Fruit fly (Drosophila melanogaster): ENCODE measurements around the gene esc.

esc gene

DNA sequence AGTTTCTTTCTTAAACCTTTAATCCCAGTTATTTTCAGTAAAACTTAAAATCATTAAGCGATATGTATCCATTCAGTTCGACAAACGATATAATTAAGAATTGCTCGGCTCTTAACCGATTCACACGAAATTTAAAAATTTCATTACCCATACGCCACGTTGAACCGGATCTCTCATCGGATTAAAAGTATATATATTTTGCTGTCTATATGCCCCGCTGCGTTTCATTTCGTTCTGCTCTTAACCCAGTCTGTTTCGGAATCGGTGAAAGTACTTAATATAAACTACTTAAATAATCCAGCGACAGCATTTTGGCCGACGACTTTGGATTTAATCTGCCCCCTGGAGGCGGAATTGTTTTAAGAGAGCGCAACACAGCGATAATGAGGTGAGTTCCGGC lies 23.9 kb upstream of the esc start, which contains the start of gene CG42751:
CG42751 (plus strand) TSS at position 301 of the 400 bp plus-strand sequence.
- TF ChIP-seq bab1 (GFP tag; optimal IDR thresholded peaks at IDR 0.05), result no peak
- TF ChIP-seq CG5204 (GFP tag; optimal IDR thresholded peaks at IDR 0.05), result no peak
- TF ChIP-seq CG12768 (GFP tag; optimal IDR thresholded peaks at IDR 0.05), result no peak
- TF ChIP-seq cic (GFP tag; optimal IDR thresholded peaks at IDR 0.05), result no peak
- TF ChIP-seq CG7045 (GFP tag; optimal IDR thresholded peaks at IDR 0.05), result no peak
- no peak for TF ChIP-seq Clk (GFP tag; optimal IDR thresholded peaks at IDR 0.05)
- TF ChIP-seq ovo (GFP tag; optimal IDR thresholded peaks at IDR 0.05), result no peak
- no peak for TF ChIP-seq CG11617 (GFP tag; optimal IDR thresholded peaks at IDR 0.05)
- TF ChIP-seq Hr96 (GFP tag; optimal IDR thresholded peaks at IDR 0.05), result no peak
- TF ChIP-seq CG33017 (tag; optimal IDR thresholded peaks at IDR 0.05), result no peak
- no peak for TF ChIP-seq cnc (optimal IDR thresholded peaks at IDR 0.05)
- TF ChIP-seq toe (GFP tag; optimal IDR thresholded peaks at IDR 0.05), result no peak
- no peak for TF ChIP-seq kay (GFP tag; ENCODE audit: borderline replicate concordance)
- TF ChIP-seq Crg-1 (GFP tag; optimal IDR thresholded peaks at IDR 0.05), result no peak
- no peak for TF ChIP-seq tj (GFP tag; optimal IDR thresholded peaks at IDR 0.05)

dm6 chr2L:11849658-11850057 lies 20.5 kb upstream of the esc start, which contains the start of gene Mal-B2:
Mal-B2 (plus strand) TSS chr2L:11849958.
- TF ChIP-seq Mnt (GFP tag; optimal IDR thresholded peaks at IDR 0.05) (no peak), toe (GFP tag; optimal IDR thresholded peaks at IDR 0.05) (no peak), ovo (GFP tag; optimal IDR thresholded peaks at IDR 0.05) (no peak), Hr96 (GFP tag; optimal IDR thresholded peaks at IDR 0.05) (no peak), CG11617 (GFP tag; optimal IDR thresholded peaks at IDR 0.05) (no peak), bab1 (GFP tag; optimal IDR thresholded peaks at IDR 0.05) (no peak), cnc (optimal IDR thresholded peaks at IDR 0.05) (no peak), cic (GFP tag; optimal IDR thresholded peaks at IDR 0.05) (no peak), CG7045 (GFP tag; optimal IDR thresholded peaks at IDR 0.05) (no peak), kay (GFP tag; ENCODE audit: borderline replicate concordance) (no peak), CG12768 (GFP tag; optimal IDR thresholded peaks at IDR 0.05) (no peak), CG33017 (tag; optimal IDR thresholded peaks at IDR 0.05) (peak; percentile 23), Crg-1 (GFP tag; optimal IDR thresholded peaks at IDR 0.05) (no peak), Clk (GFP tag; optimal IDR thresholded peaks at IDR 0.05) (no peak), CG5204 (GFP tag; optimal IDR thresholded peaks at IDR 0.05) (no peak), CG7101 (tag; optimal IDR thresholded peaks at IDR 0.05) (peak; percentile 25), tj (GFP tag; optimal IDR thresholded peaks at IDR 0.05) (no peak), CG1620 (GFP tag; optimal IDR thresholded peaks at IDR 0.05) (no peak), pad (GFP tag; optimal IDR thresholded peaks at IDR 0.05) (no peak), CG14711 (tag; optimal IDR thresholded peaks at IDR 0.05) (peak; percentile 56)

DNA sequence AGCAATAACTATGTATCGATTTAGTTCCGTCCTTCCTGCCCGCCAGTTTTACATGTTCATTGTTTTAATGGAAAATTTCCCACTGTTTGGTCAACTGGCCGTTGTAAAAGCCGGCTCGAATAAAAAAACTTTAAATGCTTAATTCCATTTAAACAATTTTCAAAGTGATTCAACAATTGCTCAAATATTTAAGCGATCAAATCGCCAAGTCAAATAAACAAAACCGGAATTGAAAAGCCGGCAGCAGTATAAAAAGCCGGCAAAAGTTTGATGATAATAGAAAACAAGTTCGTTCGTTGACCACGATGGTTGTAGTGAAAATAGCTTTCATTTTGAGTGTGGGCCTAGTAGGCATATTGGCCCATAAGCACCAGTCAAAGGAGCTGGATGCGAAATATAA lies 17.7 kb upstream of the esc start, which contains the start of gene Mal-B1:
Mal-B1 (plus strand) TSS at position 301 of the 400 bp plus-strand sequence.
- TF ChIP-seq CG12768 (GFP tag; optimal IDR thresholded peaks at IDR 0.05) (no peak), CG5204 (GFP tag; optimal IDR thresholded peaks at IDR 0.05) (no peak), CG11617 (GFP tag; optimal IDR thresholded peaks at IDR 0.05) (no peak), CG1620 (GFP tag; optimal IDR thresholded peaks at IDR 0.05) (no peak), pad (GFP tag; optimal IDR thresholded peaks at IDR 0.05) (no peak), Mnt (GFP tag; optimal IDR thresholded peaks at IDR 0.05) (no peak), CG7045 (GFP tag; optimal IDR thresholded peaks at IDR 0.05) (no peak), CG7101 (tag; optimal IDR thresholded peaks at IDR 0.05) (no peak), Clk (GFP tag; optimal IDR thresholded peaks at IDR 0.05) (no peak), toe (GFP tag; optimal IDR thresholded peaks at IDR 0.05) (no peak), kay (GFP tag; ENCODE audit: borderline replicate concordance) (no peak)

DNA sequence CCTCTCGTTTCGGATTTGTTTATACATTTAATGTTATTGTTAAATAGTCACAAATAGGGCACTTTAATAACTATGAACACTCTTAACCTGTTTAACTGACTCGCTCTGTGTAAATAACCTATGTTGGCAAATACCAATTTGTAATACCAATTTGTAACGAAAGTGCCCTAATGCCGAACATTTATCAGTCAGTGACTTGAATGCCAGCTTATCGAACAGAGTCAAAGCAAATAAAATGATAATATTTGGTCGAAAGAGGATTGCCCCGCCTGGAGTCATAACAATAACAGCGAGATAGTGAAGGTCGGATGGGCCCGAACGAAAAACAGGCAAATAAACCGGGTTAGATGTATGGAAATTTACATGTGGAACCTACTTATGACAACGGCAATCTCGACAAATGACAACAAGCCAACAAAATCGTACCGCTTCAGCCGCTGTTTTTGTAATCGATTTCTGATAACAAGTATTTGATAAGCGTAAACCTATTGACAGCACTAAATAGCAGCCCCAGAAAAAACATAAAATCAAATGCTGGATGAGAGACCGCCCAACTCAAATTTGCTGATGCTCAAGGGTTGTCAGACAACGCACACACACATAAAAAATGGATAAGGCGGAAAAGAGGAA lies 16.1 kb upstream of the esc start:
- peak; percentile 92 for TF ChIP-seq kay (GFP tag; ENCODE audit: borderline replicate concordance)
- TF ChIP-seq ovo (GFP tag; optimal IDR thresholded peaks at IDR 0.05), result no peak
- peak; percentile 22 for TF ChIP-seq Clk (GFP tag; optimal IDR thresholded peaks at IDR 0.05)
- no peak for TF ChIP-seq CG33017 (tag; optimal IDR thresholded peaks at IDR 0.05)
- peak; percentile 8 for TF ChIP-seq CG7101 (tag; optimal IDR thresholded peaks at IDR 0.05)
- TF ChIP-seq Crg-1 (GFP tag; optimal IDR thresholded peaks at IDR 0.05), result no peak
- TF ChIP-seq cic (GFP tag; optimal IDR thresholded peaks at IDR 0.05), result peak; percentile 53
- no peak for TF ChIP-seq cnc (optimal IDR thresholded peaks at IDR 0.05)
- peak; percentile 24 for TF ChIP-seq CG7045 (GFP tag; optimal IDR thresholded peaks at IDR 0.05)
- peak; percentile 7 for TF ChIP-seq tj (GFP tag; optimal IDR thresholded peaks at IDR 0.05)
- TF ChIP-seq CG11617 (GFP tag; optimal IDR thresholded peaks at IDR 0.05), result no peak
- no peak for TF ChIP-seq pad (GFP tag; optimal IDR thresholded peaks at IDR 0.05)
- TF ChIP-seq CG1620 (GFP tag; optimal IDR thresholded peaks at IDR 0.05), result no peak
- no peak for TF ChIP-seq Mnt (GFP tag; optimal IDR thresholded peaks at IDR 0.05)
- TF ChIP-seq CG12768 (GFP tag; optimal IDR thresholded peaks at IDR 0.05), result no peak
- no peak for TF ChIP-seq toe (GFP tag; optimal IDR thresholded peaks at IDR 0.05)
- no peak for TF ChIP-seq Hr96 (GFP tag; optimal IDR thresholded peaks at IDR 0.05)
- TF ChIP-seq CG14711 (tag; optimal IDR thresholded peaks at IDR 0.05), result no peak
- TF ChIP-seq bab1 (GFP tag; optimal IDR thresholded peaks at IDR 0.05), result no peak
- no peak for TF ChIP-seq CG5204 (GFP tag; optimal IDR thresholded peaks at IDR 0.05)

DNA sequence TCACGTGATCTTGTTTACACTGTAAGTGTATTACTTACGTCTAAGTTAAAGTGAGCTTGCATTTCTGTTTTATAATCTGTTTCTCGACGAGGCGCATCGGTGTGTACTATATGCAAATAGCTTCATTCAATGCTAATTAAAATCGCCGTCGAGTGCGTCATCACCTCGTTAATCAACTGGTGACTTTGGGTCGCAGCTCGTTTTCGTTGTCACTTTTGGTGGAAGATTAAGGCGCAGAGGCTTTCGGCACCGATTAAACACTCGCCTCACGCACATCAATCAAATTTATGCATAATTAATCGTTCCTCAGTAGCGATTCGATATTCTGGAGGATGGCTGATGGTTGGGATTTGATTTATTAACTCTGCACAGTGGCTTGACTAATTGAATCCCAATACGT lies 15.1 kb upstream of the esc start:
- TF ChIP-seq Crg-1 (GFP tag; optimal IDR thresholded peaks at IDR 0.05), result no peak
- TF ChIP-seq bab1 (GFP tag; optimal IDR thresholded peaks at IDR 0.05), result no peak
- peak; percentile 10 for TF ChIP-seq CG33017 (tag; optimal IDR thresholded peaks at IDR 0.05)
- TF ChIP-seq cic (GFP tag; optimal IDR thresholded peaks at IDR 0.05), result peak; percentile 90
- TF ChIP-seq kay (GFP tag; ENCODE audit: borderline replicate concordance), result peak; percentile 95
- peak; percentile 4 for TF ChIP-seq CG12768 (GFP tag; optimal IDR thresholded peaks at IDR 0.05)
- TF ChIP-seq CG5204 (GFP tag; optimal IDR thresholded peaks at IDR 0.05), result no peak
